Fruit fly (Drosophila melanogaster) whole organism, embryonic: ENCODE data around the gene Wdfy2.

Source experiments
- Asciz ChIP-seq: fragments of 200-800 bp; sonication (Bioruptor generic); optimal IDR thresholded peaks from 2 replicates; lab custom pipeline; 2017; ENCODE audit warnings: missing biosample characterization, mild to moderate bottlenecking, missing genetic modification characterization, missing genetic modification reagents
- Blimp-1 ChIP-seq: fragments of 200-800 bp; sonication (Bioruptor generic); optimal IDR thresholded peaks from 3 replicates; lab custom pipeline; 2018; ENCODE audit warnings: missing biosample characterization, missing genetic modification characterization, mild to moderate bottlenecking, moderate library complexity, missing genetic modification reagents
- CG10959 ChIP-seq: fragments of 200-800 bp; sonication (Bioruptor generic); IDR thresholded peaks from 2 replicates; pipeline ENCODE4 v1.3.6; 2022; ENCODE audit warnings: missing biosample characterization, missing genetic modification characterization
- CG12219 ChIP-seq: fragments of 200-800 bp; sonication (Bioruptor generic); optimal IDR thresholded peaks from 3 replicates; lab custom pipeline; 2018; ENCODE audit warnings: missing biosample characterization, mild to moderate bottlenecking, missing genetic modification characterization
- CG12942 ChIP-seq: fragments of 200-800 bp; sonication (Bioruptor generic); optimal IDR thresholded peaks from 3 replicates; lab custom pipeline; 2016; ENCODE audit warnings: missing biosample characterization, missing genetic modification characterization
- CG13296 ChIP-seq: fragments of 200-800 bp; sonication (Bioruptor generic); optimal IDR thresholded peaks from 3 replicates; lab custom pipeline; 2018; ENCODE audit warnings: missing biosample characterization, mild to moderate bottlenecking, missing genetic modification characterization
- CG13894 ChIP-seq: fragments of 200-800 bp; sonication (Bioruptor generic); optimal IDR thresholded peaks from 3 replicates; lab custom pipeline; 2018; ENCODE audit warnings: missing biosample characterization, mild to moderate bottlenecking, missing genetic modification characterization, moderate library complexity
- CG15601 ChIP-seq: fragments of 200-800 bp; sonication (Bioruptor generic); optimal IDR thresholded peaks from 3 replicates; lab custom pipeline; 2019; ENCODE audit warnings: missing biosample characterization, mild to moderate bottlenecking, missing genetic modification characterization, moderate library complexity
- CG15696 ChIP-seq: fragments of 200-800 bp; sonication (Bioruptor generic); optimal IDR thresholded peaks from 2 replicates; lab custom pipeline; 2019; ENCODE audit warnings: missing biosample characterization, mild to moderate bottlenecking, missing genetic modification characterization, moderate library complexity
- CG1832 ChIP-seq: fragments of 200-800 bp; sonication (Bioruptor generic); optimal IDR thresholded peaks from 2 replicates; lab custom pipeline; 2017; ENCODE audit warnings: missing biosample characterization, mild to moderate bottlenecking, missing genetic modification characterization, inconsistent platforms
- CG18764 ChIP-seq: fragments of 200-800 bp; sonication (Bioruptor generic); optimal IDR thresholded peaks from 3 replicates; lab custom pipeline; 2016; ENCODE audit warnings: missing biosample characterization, missing genetic modification characterization
- CG2129 ChIP-seq: fragments of 200-800 bp; sonication (Bioruptor generic); IDR thresholded peaks from 2 replicates; pipeline ENCODE4 v1.3.6; 2022; ENCODE audit warnings: missing biosample characterization, missing genetic modification characterization; ENCODE audit not compliant: partially characterized antibody
- CG2875 ChIP-seq: fragments of 200-800 bp; sonication (Bioruptor generic); optimal IDR thresholded peaks from 2 replicates; lab custom pipeline; 2017; ENCODE audit warnings: missing biosample characterization, mild to moderate bottlenecking, missing genetic modification characterization, missing genetic modification reagents
- CG31388 ChIP-seq: fragments of 200-800 bp; sonication (Bioruptor generic); optimal IDR thresholded peaks from 2 replicates; lab custom pipeline; 2016; ENCODE audit warnings: missing biosample characterization, missing genetic modification characterization
- CG32767 ChIP-seq: fragments of 200-800 bp; sonication (Bioruptor generic); IDR thresholded peaks from 2 replicates; pipeline ENCODE4 v1.3.6; 2022; ENCODE audit warnings: missing biosample characterization, missing genetic modification characterization
- CG4404 ChIP-seq: fragments of 200-800 bp; sonication (Bioruptor generic); IDR thresholded peaks from 2 replicates; pipeline ENCODE4 v1.3.6; 2022; ENCODE audit warnings: missing biosample characterization, missing genetic modification characterization
- CG6765 ChIP-seq: fragments of 200-800 bp; sonication (Bioruptor generic); optimal IDR thresholded peaks from 3 replicates; lab custom pipeline; 2017; ENCODE audit warnings: missing biosample characterization, mild to moderate bottlenecking, missing genetic modification characterization
- CG6791 ChIP-seq: fragments of 200-800 bp; sonication (Bioruptor generic); IDR thresholded peaks from 3 replicates; pipeline ENCODE4 v1.3.6; 2022; ENCODE audit warnings: missing biosample characterization, missing genetic modification characterization; ENCODE audit not compliant: partially characterized antibody
- CG6854 ChIP-seq: fragments of 200-800 bp; sonication (Bioruptor generic); optimal IDR thresholded peaks from 3 replicates; lab custom pipeline; 2017; ENCODE audit warnings: missing biosample characterization, mild to moderate bottlenecking, missing genetic modification characterization
- CG9215 ChIP-seq: fragments of 200-800 bp; sonication (Bioruptor generic); IDR thresholded peaks from 2 replicates; pipeline ENCODE4 v1.3.6; 2022; ENCODE audit warnings: missing biosample characterization, missing genetic modification characterization
- CG9932 ChIP-seq: fragments of 200-800 bp; sonication (Bioruptor generic); IDR thresholded peaks from 2 replicates; pipeline ENCODE4 v1.3.6; 2022; ENCODE audit warnings: missing biosample characterization, missing genetic modification characterization
- D19B ChIP-seq: fragments of 200-800 bp; sonication (Bioruptor generic); optimal IDR thresholded peaks from 2 replicates; lab custom pipeline; 2017; ENCODE audit warnings: missing biosample characterization, mild to moderate bottlenecking, missing genetic modification characterization
- Drgx ChIP-seq: fragments of 200-800 bp; sonication (Bioruptor generic); IDR thresholded peaks from 2 replicates; pipeline ENCODE4 v1.3.6; 2022; ENCODE audit warnings: missing biosample characterization, missing genetic modification characterization
- E2f2 ChIP-seq: fragments of 200-800 bp; sonication (Bioruptor generic); IDR thresholded peaks from 2 replicates; pipeline ENCODE4 v1.3.6; 2022; ENCODE audit warnings: missing biosample characterization, missing genetic modification characterization
- Fer3 ChIP-seq: fragments of 200-800 bp; sonication (Bioruptor generic); optimal IDR thresholded peaks from 2 replicates; lab custom pipeline; 2018; ENCODE audit warnings: missing biosample characterization, mild to moderate bottlenecking, missing genetic modification characterization, moderate library complexity
- Jarid2 ChIP-seq: fragments of 200-800 bp; sonication (Bioruptor generic); optimal IDR thresholded peaks from 3 replicates; lab custom pipeline; 2017; ENCODE audit warnings: mild to moderate bottlenecking, missing biosample characterization, missing genetic modification reagents, missing genetic modification characterization
- NC2β ChIP-seq: fragments of 200-800 bp; sonication (Bioruptor generic); optimal IDR thresholded peaks from 2 replicates; lab custom pipeline; 2016; ENCODE audit warnings: missing biosample characterization, missing genetic modification characterization
- Neu2 ChIP-seq: fragments of 200-800 bp; sonication (Bioruptor generic); optimal IDR thresholded peaks from 3 replicates; lab custom pipeline; 2016; ENCODE audit warnings: missing biosample characterization, missing genetic modification characterization, borderline replicate concordance
- Pdp1 ChIP-seq, 2 experiments: fragments of 200-800 bp; sonication (Bioruptor generic); optimal IDR thresholded peaks; 3 replicates each; lab custom pipeline; 2016; ENCODE audit warnings: missing biosample characterization in 2 of 2, missing genetic modification characterization in 2 of 2, mild to moderate bottlenecking in 1 of 2, moderate library complexity in 1 of 2
- Usf ChIP-seq: fragments of 200-800 bp; sonication (Bioruptor generic); optimal IDR thresholded peaks from 2 replicates; lab custom pipeline; 2017; ENCODE audit warnings: missing genotype, missing biosample characterization, missing genetic modification characterization
- al ChIP-seq: fragments of 200-800 bp; sonication (Bioruptor generic); IDR thresholded peaks from 2 replicates; pipeline ENCODE4 v1.3.6; 2022; ENCODE audit warnings: missing biosample characterization, missing genetic modification characterization
- bab2 ChIP-seq: fragments of 200-800 bp; sonication (Bioruptor generic); optimal IDR thresholded peaks from 2 replicates; lab custom pipeline; 2016; ENCODE audit warnings: missing biosample characterization, missing genetic modification characterization
- cad ChIP-seq: fragments of >200 bp; optimal IDR thresholded peaks from 2 replicates; lab custom pipeline; 2017; ENCODE audit warnings: missing biosample characterization, missing genetic modification characterization
- crp ChIP-seq, 2 experiments: fragments of 200-800 bp; sonication (Bioruptor generic); optimal IDR thresholded peaks; 2 replicates in 1 of 2; 3 replicates in 1 of 2; lab custom pipeline; 2017; ENCODE audit warnings: missing biosample characterization in 2 of 2, missing genetic modification characterization in 2 of 2, mild to moderate bottlenecking in 1 of 2, moderate library complexity in 1 of 2
- ems ChIP-seq: fragments of 200-800 bp; sonication (Bioruptor generic); optimal IDR thresholded peaks from 3 replicates; lab custom pipeline; 2016; ENCODE audit warnings: missing biosample characterization, missing genetic modification characterization
- esg ChIP-seq: fragments of 200-800 bp; sonication (Bioruptor generic); conservative IDR thresholded peaks from 2 replicates; pipeline ENCODE4 v1.3.6; 2022; ENCODE audit warnings: missing biosample characterization, missing genetic modification characterization
- ewg ChIP-seq: fragments of 200-800 bp; sonication (Bioruptor generic); optimal IDR thresholded peaks from 3 replicates; lab custom pipeline; 2017; ENCODE audit warnings: mild to moderate bottlenecking, missing biosample characterization, missing genetic modification reagents, missing genetic modification characterization
- fru ChIP-seq: fragments of >200 bp; optimal IDR thresholded peaks from 2 replicates; lab custom pipeline; 2017
- grau ChIP-seq: fragments of 200-800 bp; optimal IDR thresholded peaks from 3 replicates; lab custom pipeline; 2019; ENCODE audit warnings: missing biosample characterization, mild to moderate bottlenecking, missing genetic modification characterization, moderate library complexity
- pho ChIP-seq: fragments of 200-800 bp; sonication (Bioruptor generic); optimal IDR thresholded peaks from 2 replicates; lab custom pipeline; 2016; ENCODE audit warnings: missing biosample characterization, missing genetic modification characterization
- pnt ChIP-seq: fragments of 200-800 bp; sonication (Bioruptor generic); optimal IDR thresholded peaks from 3 replicates; lab custom pipeline; 2016; ENCODE audit warnings: missing biosample characterization, missing genetic modification characterization
- salm ChIP-seq: fragments of 200-800 bp; sonication (Bioruptor generic); optimal IDR thresholded peaks from 2 replicates; lab custom pipeline; 2018; ENCODE audit warnings: missing biosample characterization, mild to moderate bottlenecking, missing genetic modification characterization
- sim ChIP-seq: fragments of 200-800 bp; sonication (Bioruptor generic); IDR thresholded peaks from 2 replicates; pipeline ENCODE4 v1.3.6; 2022; ENCODE audit warnings: missing biosample characterization, missing genetic modification characterization
- sr ChIP-seq: fragments of 200-800 bp; sonication (Bioruptor generic); IDR thresholded peaks from 3 replicates; pipeline ENCODE4 v1.3.6; 2022; ENCODE audit warnings: missing biosample characterization, missing genetic modification characterization

Wdfy2 gene

DNA sequence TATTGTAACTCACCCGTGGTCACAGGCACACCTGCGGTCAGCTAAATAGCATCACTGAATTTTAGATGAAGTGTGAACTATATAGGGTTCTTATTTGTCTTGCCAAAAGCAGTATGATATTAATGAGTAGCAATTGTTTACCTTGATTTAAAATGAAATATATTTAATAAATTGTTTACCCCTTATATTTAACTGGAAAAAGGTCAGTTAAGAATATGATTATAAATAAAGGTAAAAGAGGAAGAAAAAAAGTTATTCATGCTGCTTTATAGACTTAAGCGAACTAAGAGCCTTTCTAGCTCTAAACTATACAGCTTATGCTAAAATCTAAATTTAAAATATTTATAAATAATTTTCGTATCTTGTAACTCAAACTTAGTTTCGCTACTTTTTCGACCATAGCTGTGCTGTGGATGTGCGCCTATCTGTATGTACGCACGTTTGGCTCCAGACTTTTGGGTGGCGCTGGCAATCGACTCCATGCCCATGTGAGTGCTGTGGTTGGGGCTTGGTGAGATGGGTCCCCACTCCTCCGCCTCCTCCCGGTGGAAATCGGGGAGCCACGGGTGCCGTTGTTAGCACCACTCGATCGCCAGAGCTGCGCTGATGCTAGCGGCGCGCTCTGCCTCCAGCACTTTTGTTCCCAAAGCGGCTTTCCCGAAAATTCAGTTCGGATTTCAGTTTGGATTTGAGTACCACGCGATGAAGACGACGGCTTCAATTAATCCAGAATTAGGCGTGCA is 19.1 kb downstream of the Wdfy2 start, which contains the start of gene loh (continued):
- TF ChIP-seq bab2: no peak
- TF ChIP-seq Blimp-1: no peak
- TF ChIP-seq Asciz (GFP tag; lab: Kevin White, UChicago): peak; percentile 60
- no peak for TF ChIP-seq sr (GFP tag; lab: Robert Waterston, UW)
- no peak for TF ChIP-seq CG4404 (GFP tag; lab: Robert Waterston, UW)
- TF ChIP-seq CG18764: no peak
- peak; percentile 10 for TF ChIP-seq CG15696 (tag; lab: Kevin White, UChicago)
- peak; percentile 6 for TF ChIP-seq CG12219 (GFP tag; lab: Kevin White, UChicago)
- no peak for TF ChIP-seq CG10959 (GFP tag; lab: Robert Waterston, UW)
- no peak for TF ChIP-seq CG2875 (GFP tag; lab: Kevin White, UChicago)
- no peak for TF ChIP-seq Drgx (GFP tag; lab: Robert Waterston, UW)
- TF ChIP-seq Usf (GFP tag; lab: Kevin White, UChicago): peak; percentile 3
- peak; percentile 23 for TF ChIP-seq CG6765 (GFP tag; lab: Kevin White, UChicago)
- peak; percentile 46 for TF ChIP-seq salm (tag; lab: Kevin White, UChicago)
- no peak for TF ChIP-seq al (GFP tag; lab: Robert Waterston, UW)
- no peak for TF ChIP-seq sim (GFP tag; lab: Robert Waterston, UW)
- TF ChIP-seq CG12942: no peak
- TF ChIP-seq Pdp1 (GFP tag; optimal IDR thresholded peaks at IDR 0.05; lab: Kevin White, UChicago): no peak
- peak; percentile 30; the same call in 1 of the 2 replicates for TF ChIP-seq E2f2
- TF ChIP-seq esg: peak; percentile 25; the same call in 1 of the 2 replicates
- TF ChIP-seq grau (tag; lab: Kevin White, UChicago): peak; percentile 72
- no peak for TF ChIP-seq Jarid2 (GFP tag; lab: Kevin White, UChicago)
- TF ChIP-seq crp (GFP tag; optimal IDR thresholded peaks at IDR 0.05; lab: Kevin White, UChicago): no peak
- TF ChIP-seq fru: no peak
- TF ChIP-seq CG6791 (GFP tag; lab: Robert Waterston, UW): no peak
- TF ChIP-seq cad: no peak
- no peak for TF ChIP-seq CG2129 (GFP tag; lab: Robert Waterston, UW)

DNA sequence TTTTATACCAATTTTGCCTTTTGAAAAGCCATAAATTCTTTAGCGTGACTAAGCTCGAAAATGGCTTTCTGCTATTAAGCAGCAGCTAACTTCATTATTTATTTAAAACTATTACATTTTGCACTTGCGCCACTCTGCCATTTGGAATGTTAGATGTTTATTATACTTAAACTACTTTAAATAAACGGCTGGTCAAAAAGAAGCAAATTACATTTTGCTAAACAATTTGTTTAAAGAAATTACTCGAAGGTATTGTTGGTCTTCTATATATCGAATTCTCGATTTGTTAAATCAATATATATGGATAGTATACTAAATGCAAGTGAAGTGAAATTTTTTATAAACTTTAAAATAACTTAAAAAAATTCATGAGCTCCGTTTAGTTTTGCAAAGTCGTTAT is 29.2 kb downstream of the Wdfy2 start, which contains the start of gene ppk10:
ppk10 (minus strand) TSS at position 101 of the 400 bp plus-strand sequence.
- TF ChIP-seq CG6854 (GFP tag; lab: Kevin White, UChicago): no peak
- no peak for TF ChIP-seq pho (GFP tag; lab: Kevin White, UChicago)
- no peak for TF ChIP-seq CG1832 (GFP tag; lab: Kevin White, UChicago)
- TF ChIP-seq CG32767 (GFP tag; lab: Robert Waterston, UW): no peak
- no peak for TF ChIP-seq Neu2 (GFP tag; lab: Kevin White, UChicago)
- no peak for TF ChIP-seq Fer3 (tag; lab: Kevin White, UChicago)
- TF ChIP-seq Usf (GFP tag; lab: Kevin White, UChicago): no peak
- no peak for TF ChIP-seq CG31388 (GFP tag; lab: Kevin White, UChicago)
- TF ChIP-seq ewg (GFP tag; lab: Kevin White, UChicago): no peak
- TF ChIP-seq pnt (GFP tag; lab: Kevin White, UChicago): no peak
- no peak for TF ChIP-seq NC2β (GFP tag; lab: Kevin White, UChicago)
- TF ChIP-seq CG9215: no peak
- no peak for TF ChIP-seq CG13894
- TF ChIP-seq CG13296 (GFP tag; lab: Kevin White, UChicago): no peak
- no peak for TF ChIP-seq D19B
- TF ChIP-seq ems (GFP tag; lab: Kevin White, UChicago): no peak
- TF ChIP-seq CG9932 (GFP tag; lab: Robert Waterston, UW): no peak
- no peak for TF ChIP-seq CG15601
